Worm (Caenorhabditis elegans) whole organism, L2 larva: ENCODE measurements around the gene ndus-8.

Experiments
- C34F6.9 ChIP-seq: fragments of 150-350 bp; optimal IDR thresholded peaks from 2 replicates; lab custom pipeline; 2014; ENCODE audit warnings: missing biosample characterization, missing genetic modification characterization
- F13H6.1 ChIP-seq: sonication (generic microtip); optimal IDR thresholded peaks from 2 replicates; lab custom pipeline; 2016; ENCODE audit warnings: missing genetic modification characterization, missing compliant biosample characterization
- R02D3.7 ChIP-seq: fragments of 150-350 bp; optimal IDR thresholded peaks from 2 replicates; lab custom pipeline; 2014; ENCODE audit warnings: missing biosample characterization, missing genetic modification characterization
- Y55F3AM.14 ChIP-seq: fragments of 200-800 bp; sonication (Bioruptor generic); optimal IDR thresholded peaks from 2 replicates; lab custom pipeline; 2018; ENCODE audit warnings: mild to moderate bottlenecking, missing genetic modification characterization, missing compliant biosample characterization
- ZK546.5 ChIP-seq: sonication (generic microtip); optimal IDR thresholded peaks from 2 replicates; lab custom pipeline; 2017; ENCODE audit warnings: missing biosample characterization, missing genetic modification characterization
- alr-1 ChIP-seq: fragments of 150-350 bp; optimal IDR thresholded peaks from 2 replicates; lab custom pipeline; 2014; ENCODE audit warnings: missing biosample characterization, missing genetic modification characterization
- aly-2 ChIP-seq: fragments of 150-350 bp; optimal IDR thresholded peaks from 2 replicates; lab custom pipeline; 2014; ENCODE audit warnings: missing biosample characterization, missing genetic modification characterization
- ama-1 ChIP-seq: fragments of 150-350 bp; optimal IDR thresholded peaks from 2 replicates; lab custom pipeline; 2018; ENCODE audit warnings: inconsistent platforms
- blmp-1 ChIP-seq: sonication (generic microtip); optimal IDR thresholded peaks from 2 replicates; lab custom pipeline; 2017; ENCODE audit warnings: missing genetic modification characterization, mild to moderate bottlenecking, missing compliant biosample characterization, antibody characterized with exemption, moderate library complexity; ENCODE audit not compliant: insufficient read depth
- ceh-16 ChIP-seq: fragments of 150-350 bp; optimal IDR thresholded peaks from 2 replicates; lab custom pipeline; 2014; ENCODE audit warnings: missing biosample characterization, missing genetic modification characterization
- ceh-82 ChIP-seq: fragments of 150-350 bp; optimal IDR thresholded peaks from 2 replicates; lab custom pipeline; 2014; ENCODE audit warnings: missing biosample characterization, missing genetic modification characterization
- crh-2 ChIP-seq: sonication (generic microtip); optimal IDR thresholded peaks from 2 replicates; lab custom pipeline; 2017; ENCODE audit warnings: missing biosample characterization, missing genetic modification characterization
- dmd-4 ChIP-seq: sonication (generic microtip); optimal IDR thresholded peaks from 2 replicates; lab custom pipeline; 2017; ENCODE audit warnings: missing biosample characterization, missing genetic modification characterization
- egl-27 ChIP-seq: sonication (generic microtip); optimal IDR thresholded peaks from 3 replicates; lab custom pipeline; 2017; ENCODE audit warnings: missing biosample characterization, missing genetic modification reagents, missing genetic modification characterization
- elt-1 ChIP-seq: fragments of 150-350 bp; optimal IDR thresholded peaks from 2 replicates; lab custom pipeline; 2014; ENCODE audit warnings: missing biosample characterization, missing genetic modification characterization
- elt-3 ChIP-seq: sonication (generic microtip); optimal IDR thresholded peaks from 2 replicates; lab custom pipeline; 2017; ENCODE audit warnings: missing biosample characterization, missing genetic modification characterization
- fos-1 ChIP-seq: fragments of 150-350 bp; optimal IDR thresholded peaks from 2 replicates; lab custom pipeline; 2014; ENCODE audit warnings: missing biosample characterization, missing genetic modification characterization
- gmeb-1 ChIP-seq: fragments of 150-350 bp; optimal IDR thresholded peaks from 2 replicates; lab custom pipeline; 2014; ENCODE audit warnings: missing biosample characterization, missing genetic modification characterization
- lin-11 ChIP-seq: fragments of 150-350 bp; sonication (generic microtip); optimal IDR thresholded peaks from 2 replicates; lab custom pipeline; 2014; ENCODE audit warnings: missing biosample characterization, missing genetic modification characterization, inconsistent platforms, mixed read lengths
- lin-13 ChIP-seq: fragments of 150-350 bp; optimal IDR thresholded peaks from 2 replicates; lab custom pipeline; 2014; ENCODE audit warnings: missing biosample characterization, missing genetic modification reagents, missing genetic modification characterization
- lin-39 ChIP-seq: fragments of 150-350 bp; optimal IDR thresholded peaks from 2 replicates; lab custom pipeline; 2014; ENCODE audit warnings: missing biosample characterization, missing genetic modification reagents, missing genetic modification characterization
- lsy-2 ChIP-seq, 2 experiments: fragments of 150-350 bp in 1 of 2; sonication (generic microtip) in 1 of 2; optimal IDR thresholded peaks; 2 replicates each; lab custom pipeline; 2014 to 2017; ENCODE audit warnings: missing biosample characterization in 2 of 2, missing genetic modification characterization in 2 of 2
- mab-5 ChIP-seq: fragments of 150-350 bp; optimal IDR thresholded peaks from 2 replicates; lab custom pipeline; 2014; ENCODE audit warnings: missing biosample characterization, missing genetic modification characterization
- mbf-1 ChIP-seq: sonication (generic microtip); optimal IDR thresholded peaks from 2 replicates; lab custom pipeline; 2017; ENCODE audit warnings: missing biosample characterization, missing genetic modification characterization
- mdl-1 ChIP-seq, 2 experiments: fragments of 150-350 bp in 1 of 2; sonication (generic microtip) in 1 of 2; optimal IDR thresholded peaks; 2 replicates each; lab custom pipeline; 2017; ENCODE audit warnings: missing biosample characterization in 2 of 2, missing genetic modification characterization in 2 of 2
- nhr-10 ChIP-seq: sonication (generic microtip); optimal IDR thresholded peaks from 2 replicates; lab custom pipeline; 2017; ENCODE audit warnings: missing biosample characterization, missing genetic modification characterization
- nhr-11 ChIP-seq: fragments of 150-350 bp; optimal IDR thresholded peaks from 2 replicates; lab custom pipeline; 2014; ENCODE audit warnings: missing biosample characterization, missing genetic modification characterization
- nhr-12 ChIP-seq: fragments of 150-350 bp; optimal IDR thresholded peaks from 2 replicates; lab custom pipeline; 2014; ENCODE audit warnings: missing biosample characterization, missing genetic modification characterization
- nhr-129 ChIP-seq: fragments of 150-350 bp; optimal IDR thresholded peaks from 2 replicates; lab custom pipeline; 2014; ENCODE audit warnings: missing biosample characterization, missing genetic modification characterization
- nhr-21 ChIP-seq: fragments of 150-350 bp; optimal IDR thresholded peaks from 2 replicates; lab custom pipeline; 2014; ENCODE audit warnings: missing biosample characterization, missing genetic modification characterization
- nhr-23 ChIP-seq: fragments of 150-350 bp; optimal IDR thresholded peaks from 2 replicates; lab custom pipeline; 2014; ENCODE audit warnings: missing biosample characterization, missing genetic modification reagents, missing genetic modification characterization
- nhr-237 ChIP-seq: fragments of 150-350 bp; optimal IDR thresholded peaks from 2 replicates; lab custom pipeline; 2014; ENCODE audit warnings: missing biosample characterization, missing genetic modification characterization
- nhr-25 ChIP-seq: fragments of 150-350 bp; sonication (generic microtip); optimal IDR thresholded peaks from 3 replicates; lab custom pipeline; 2014; ENCODE audit warnings: missing biosample characterization, missing genetic modification characterization
- nhr-6 ChIP-seq: fragments of 150-350 bp; optimal IDR thresholded peaks from 2 replicates; lab custom pipeline; 2014; ENCODE audit warnings: missing biosample characterization, missing genetic modification characterization
- nhr-77 ChIP-seq: fragments of 150-350 bp; optimal IDR thresholded peaks from 2 replicates; lab custom pipeline; 2014; ENCODE audit warnings: missing biosample characterization, missing genetic modification characterization
- peb-1 ChIP-seq: fragments of 150-350 bp; optimal IDR thresholded peaks from 2 replicates; lab custom pipeline; 2014; ENCODE audit warnings: missing biosample characterization, missing genetic modification characterization
- sem-4 ChIP-seq: fragments of 150-350 bp; optimal IDR thresholded peaks from 2 replicates; lab custom pipeline; 2014; ENCODE audit warnings: missing biosample characterization, missing genetic modification reagents, missing genetic modification characterization
- skn-1 ChIP-seq: sonication (generic microtip); optimal IDR thresholded peaks from 2 replicates; lab custom pipeline; 2017; ENCODE audit warnings: missing biosample characterization, missing genetic modification characterization
- sma-3 ChIP-seq: sonication (generic microtip); optimal IDR thresholded peaks from 2 replicates; lab custom pipeline; 2016; ENCODE audit warnings: missing genetic modification reagents, missing genetic modification characterization, missing compliant biosample characterization
- sma-9 ChIP-seq, 2 experiments: fragments of 150-350 bp in 1 of 2; sonication (generic microtip) in 1 of 2; optimal IDR thresholded peaks; 2 replicates each; lab custom pipeline; 2014 to 2016; ENCODE audit warnings: missing genetic modification characterization in 2 of 2, mild to moderate bottlenecking in 1 of 2, missing biosample characterization in 1 of 2, missing compliant biosample characterization in 1 of 2, missing genetic modification reagents in 1 of 2, moderate library complexity in 1 of 2
- snpc-4 ChIP-seq: fragments of 150-350 bp; optimal IDR thresholded peaks from 2 replicates; lab custom pipeline; 2014; ENCODE audit warnings: missing biosample characterization, missing genetic modification characterization
- unc-39 ChIP-seq: fragments of 150-350 bp; optimal IDR thresholded peaks from 2 replicates; lab custom pipeline; 2014; ENCODE audit warnings: missing biosample characterization, missing genetic modification characterization
- unc-55 ChIP-seq: fragments of 150-350 bp; sonication (generic microtip); optimal IDR thresholded peaks from 3 replicates; lab custom pipeline; 2014; ENCODE audit warnings: missing biosample characterization, missing genetic modification reagents, missing genetic modification characterization
- unc-62 ChIP-seq: fragments of 150-350 bp; optimal IDR thresholded peaks from 2 replicates; lab custom pipeline; 2014; ENCODE audit warnings: missing biosample characterization, missing genetic modification reagents, missing genetic modification characterization
- zag-1 ChIP-seq: fragments of 150-350 bp; optimal IDR thresholded peaks from 2 replicates; lab custom pipeline; 2014; ENCODE audit warnings: missing biosample characterization, missing genetic modification characterization
- ztf-1 ChIP-seq: fragments of 200-800 bp; sonication (Bioruptor generic); conservative IDR thresholded peaks from 2 replicates; pipeline ENCODE4 v1.3.6; 2022; ENCODE audit warnings: missing genetic modification characterization, missing compliant biosample characterization
- ztf-11 ChIP-seq: sonication (generic microtip); optimal IDR thresholded peaks from 2 replicates; lab custom pipeline; 2017; ENCODE audit warnings: missing biosample characterization, missing genetic modification characterization
- ztf-4 ChIP-seq: fragments of 150-350 bp; optimal IDR thresholded peaks from 2 replicates; lab custom pipeline; 2014; ENCODE audit warnings: missing biosample characterization, missing genetic modification characterization

ndus-8 gene

DNA sequence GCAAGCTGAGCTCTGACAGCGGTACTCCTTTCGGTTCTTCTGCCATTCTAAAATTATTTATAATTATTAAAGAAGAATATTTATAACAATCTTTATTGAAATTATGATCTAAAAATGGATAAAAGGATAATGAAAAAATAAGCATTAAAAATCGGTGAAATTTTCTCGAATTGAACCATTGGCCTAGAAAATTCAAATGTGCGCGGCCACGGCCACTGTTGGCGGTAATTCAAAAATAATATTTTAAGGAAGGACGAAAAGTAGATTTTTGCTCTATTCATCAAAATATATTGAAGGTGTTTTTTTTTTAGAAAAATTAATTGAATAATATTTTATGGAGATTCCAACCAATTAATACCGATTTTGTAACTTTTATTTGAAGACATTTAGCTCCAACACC lies 35.2 kb downstream of the ndus-8 start, which contains the start of gene pfd-5:
Gene pfd-5 (minus strand): TSS at position 47 of the 400 bp plus-strand sequence.
- TF ChIP-seq unc-62 (GFP tag; lab: Kevin White, UChicago) (no peak), dmd-4 (tag; lab: Kevin White, UChicago) (no peak), C34F6.9 (tag; lab: Kevin White, UChicago) (peak; percentile 65), mbf-1 (no peak), lin-39 (tag; lab: Kevin White, UChicago) (no peak), gmeb-1 (tag; lab: Kevin White, UChicago) (peak; percentile 94), Y55F3AM.14 (no peak), unc-55 (GFP tag; lab: Kevin White, UChicago) (peak; percentile 78), egl-27 (peak; percentile 33), nhr-129 (no peak), fos-1 (peak; percentile 29), nhr-77 (tag; lab: Kevin White, UChicago) (no peak), nhr-11 (no peak), elt-1 (tag; lab: Kevin White, UChicago) (no peak), ztf-4 (no peak), aly-2 (tag; lab: Kevin White, UChicago) (no peak), sma-9 (GFP tag; optimal IDR thresholded peaks at IDR 0.05; lab: Kevin White, UChicago) (peak; percentile 69), sma-9 (tag; optimal IDR thresholded peaks at IDR 0.05; lab: Kevin White, UChicago) (no peak), peb-1 (tag; lab: Kevin White, UChicago) (no peak), ceh-82 (tag; lab: Kevin White, UChicago) (no peak), nhr-12 (tag; lab: Kevin White, UChicago) (no peak), lin-11 (peak; percentile 27), ztf-11 (tag; lab: Kevin White, UChicago) (no peak), skn-1 (no peak), nhr-237 (tag; lab: Kevin White, UChicago) (no peak), R02D3.7 (tag; lab: Kevin White, UChicago) (no peak), F13H6.1 (tag; lab: Kevin White, UChicago) (peak; percentile 49), ceh-16 (no peak), nhr-23 (tag; lab: Kevin White, UChicago) (no peak), crh-2 (tag; lab: Kevin White, UChicago) (peak; percentile 35), ama-1 (lab: Kevin White, UChicago) (no peak), mab-5 (tag; lab: Kevin White, UChicago) (no peak), nhr-21 (tag; lab: Kevin White, UChicago) (peak; percentile 20), sem-4 (tag; lab: Kevin White, UChicago) (no peak), ztf-1 (GFP tag; lab: Robert Waterston, UW) (no peak), elt-3 (tag; lab: Kevin White, UChicago) (no peak), snpc-4 (tag; lab: Kevin White, UChicago) (peak; percentile 7), nhr-25 (tag; lab: Kevin White, UChicago) (peak; percentile 37), lsy-2 (tag; optimal IDR thresholded peaks at IDR 0.05; lab: Kevin White, UChicago) (peak; percentile 46 to 85), mdl-1 (tag; optimal IDR thresholded peaks at IDR 0.05; lab: Kevin White, UChicago) (no peak), blmp-1 (no peak), alr-1 (tag; lab: Kevin White, UChicago) (no peak), sma-3 (GFP tag; lab: Kevin White, UChicago) (peak; percentile 63), nhr-10 (no peak), lin-13 (peak; percentile 22), ZK546.5 (tag; lab: Kevin White, UChicago) (no peak), nhr-6 (tag; lab: Kevin White, UChicago) (no peak), zag-1 (tag; lab: Kevin White, UChicago) (no peak), unc-39 (tag; lab: Kevin White, UChicago) (no peak)
